Fruit fly (Drosophila melanogaster) whole organism, embryonic: Measurements from ENCODE around the gene bbg.
A peak's percentile ranks its signal among the peaks of the same experiment; 100 is the strongest.

Experiments used
- Abd-B ChIP-seq: fragments of 200-800 bp; sonication (Bioruptor generic); optimal IDR thresholded peaks from 2 replicates; lab custom pipeline; 2018; ENCODE audit warnings: missing biosample characterization, mild to moderate bottlenecking, missing genetic modification characterization, moderate library complexity
- Bteb2 ChIP-seq: fragments of 200-800 bp; sonication (Bioruptor generic); optimal IDR thresholded peaks from 2 replicates; lab custom pipeline; 2016; ENCODE audit warnings: missing biosample characterization, missing genetic modification characterization
- CG10321 ChIP-seq: fragments of 200-800 bp; sonication (Bioruptor generic); IDR thresholded peaks from 2 replicates; pipeline ENCODE4 v1.3.6; 2022; ENCODE audit warnings: missing biosample characterization, missing genetic modification characterization
- CG10565 ChIP-seq: fragments of 200-800 bp; sonication (Bioruptor generic); optimal IDR thresholded peaks from 3 replicates; lab custom pipeline; 2016; ENCODE audit warnings: missing biosample characterization, mild to moderate bottlenecking, missing genetic modification characterization
- CG10959 ChIP-seq: fragments of 200-800 bp; sonication (Bioruptor generic); IDR thresholded peaks from 2 replicates; pipeline ENCODE4 v1.3.6; 2022; ENCODE audit warnings: missing biosample characterization, missing genetic modification characterization
- CG11504 ChIP-seq: fragments of 200-800 bp; sonication (Bioruptor generic); optimal IDR thresholded peaks from 3 replicates; lab custom pipeline; 2019; ENCODE audit warnings: missing biosample characterization, mild to moderate bottlenecking, missing genetic modification characterization, moderate library complexity
- CG12659 ChIP-seq: fragments of 200-800 bp; sonication (Bioruptor generic); optimal IDR thresholded peaks from 3 replicates; lab custom pipeline; 2017; ENCODE audit warnings: mild to moderate bottlenecking, missing biosample characterization, missing genetic modification reagents, missing genetic modification characterization
- CG13123 ChIP-seq: fragments of 200-800 bp; sonication (Bioruptor generic); optimal IDR thresholded peaks from 2 replicates; lab custom pipeline; 2016; ENCODE audit warnings: missing biosample characterization, missing genetic modification characterization
- CG13894 ChIP-seq: fragments of 200-800 bp; sonication (Bioruptor generic); optimal IDR thresholded peaks from 3 replicates; lab custom pipeline; 2018; ENCODE audit warnings: missing biosample characterization, mild to moderate bottlenecking, missing genetic modification characterization, moderate library complexity
- CG15011 ChIP-seq: fragments of 200-800 bp; sonication (Bioruptor generic); optimal IDR thresholded peaks from 3 replicates; lab custom pipeline; 2018; ENCODE audit warnings: missing biosample characterization, mild to moderate bottlenecking, missing genetic modification characterization
- CG1603 ChIP-seq: fragments of 200-800 bp; sonication (Bioruptor generic); optimal IDR thresholded peaks from 2 replicates; lab custom pipeline; 2019; ENCODE audit warnings: missing biosample characterization, mild to moderate bottlenecking, missing genetic modification characterization, moderate library complexity
- CG16779 ChIP-seq: fragments of 200-800 bp; sonication (Bioruptor generic); IDR thresholded peaks from 2 replicates; pipeline ENCODE4 v1.3.6; 2022; ENCODE audit warnings: missing biosample characterization, missing genetic modification characterization
- CG17186 ChIP-seq: fragments of 200-800 bp; sonication (Bioruptor generic); optimal IDR thresholded peaks from 3 replicates; lab custom pipeline; 2017; ENCODE audit warnings: missing biosample characterization, missing genetic modification reagents, missing genetic modification characterization
- CG1832 ChIP-seq: fragments of 200-800 bp; sonication (Bioruptor generic); optimal IDR thresholded peaks from 2 replicates; lab custom pipeline; 2017; ENCODE audit warnings: missing biosample characterization, mild to moderate bottlenecking, missing genetic modification characterization, inconsistent platforms
- CG18764 ChIP-seq: fragments of 200-800 bp; sonication (Bioruptor generic); optimal IDR thresholded peaks from 3 replicates; lab custom pipeline; 2016; ENCODE audit warnings: missing biosample characterization, missing genetic modification characterization
- CG2889 ChIP-seq: fragments of 200-800 bp; sonication (Bioruptor generic); IDR thresholded peaks from 3 replicates; pipeline ENCODE4 v1.3.6; 2022; ENCODE audit warnings: missing biosample characterization, missing genetic modification characterization
- CG31365 ChIP-seq: fragments of 200-800 bp; sonication (Bioruptor generic); optimal IDR thresholded peaks from 2 replicates; lab custom pipeline; 2018; ENCODE audit warnings: missing biosample characterization, mild to moderate bottlenecking, missing genetic modification characterization
- CG34376 ChIP-seq: fragments of 200-800 bp; sonication (Bioruptor generic); optimal IDR thresholded peaks from 2 replicates; lab custom pipeline; 2018; ENCODE audit warnings: missing biosample characterization, mild to moderate bottlenecking, missing genetic modification characterization
- CG4360 ChIP-seq: fragments of 200-800 bp; sonication (Bioruptor generic); IDR thresholded peaks from 2 replicates; pipeline ENCODE4 v1.3.6; 2022; ENCODE audit warnings: missing biosample characterization, missing genetic modification characterization
- CG4707 ChIP-seq: fragments of 200-800 bp; sonication (Bioruptor generic); optimal IDR thresholded peaks from 2 replicates; lab custom pipeline; 2018; ENCODE audit warnings: missing biosample characterization, mild to moderate bottlenecking, missing genetic modification characterization, moderate library complexity
- CG5180 ChIP-seq: fragments of 200-800 bp; sonication (Bioruptor generic); optimal IDR thresholded peaks from 3 replicates; lab custom pipeline; 2017; ENCODE audit warnings: missing biosample characterization, missing genetic modification characterization, mild to moderate bottlenecking, moderate library complexity, missing genetic modification reagents
- CG8281 ChIP-seq: fragments of 200-800 bp; sonication (Bioruptor generic); optimal IDR thresholded peaks from 2 replicates; lab custom pipeline; 2018; ENCODE audit warnings: missing biosample characterization, mild to moderate bottlenecking, missing genetic modification characterization, moderate library complexity
- CG9437 ChIP-seq: fragments of 200-800 bp; sonication (Bioruptor generic); optimal IDR thresholded peaks from 2 replicates; lab custom pipeline; 2018; ENCODE audit warnings: missing biosample characterization, mild to moderate bottlenecking, missing genetic modification characterization
- Dip3 ChIP-seq: fragments of 200-800 bp; sonication (Bioruptor generic); optimal IDR thresholded peaks from 3 replicates; lab custom pipeline; 2016; ENCODE audit warnings: missing biosample characterization, missing genetic modification characterization
- Dll ChIP-seq: fragments of 200-800 bp; sonication (Bioruptor generic); IDR thresholded peaks from 4 replicates; pipeline ENCODE4 v1.3.6; 2022; ENCODE audit warnings: missing biosample characterization, missing genetic modification characterization; ENCODE audit not compliant: partially characterized antibody
- Doc2 ChIP-seq: fragments of 200-800 bp; sonication (Bioruptor generic); IDR thresholded peaks from 2 replicates; pipeline ENCODE4 v1.3.6; 2022; ENCODE audit warnings: missing biosample characterization, missing genetic modification characterization
- Drgx ChIP-seq: fragments of 200-800 bp; sonication (Bioruptor generic); IDR thresholded peaks from 2 replicates; pipeline ENCODE4 v1.3.6; 2022; ENCODE audit warnings: missing biosample characterization, missing genetic modification characterization
- Elba2 ChIP-seq: fragments of 200-800 bp; sonication (Bioruptor generic); optimal IDR thresholded peaks from 3 replicates; lab custom pipeline; 2016; ENCODE audit warnings: missing biosample characterization, missing genetic modification characterization
- HLH54F ChIP-seq: fragments of 200-800 bp; sonication (Bioruptor generic); optimal IDR thresholded peaks from 3 replicates; lab custom pipeline; 2016; ENCODE audit warnings: missing biosample characterization, missing genetic modification characterization
- Hsf ChIP-seq: fragments of 200-800 bp; sonication (Bioruptor generic); optimal IDR thresholded peaks from 3 replicates; lab custom pipeline; 2016; ENCODE audit warnings: missing biosample characterization, missing genetic modification characterization
- Mrtf ChIP-seq: fragments of 200-800 bp; sonication (Bioruptor generic); IDR thresholded peaks from 3 replicates; pipeline ENCODE4 v1.3.6; 2022; ENCODE audit warnings: missing biosample characterization, missing genetic modification characterization
- Myb ChIP-seq: fragments of 200-800 bp; sonication (Bioruptor generic); optimal IDR thresholded peaks from 2 replicates; lab custom pipeline; 2016; ENCODE audit warnings: missing biosample characterization, missing genetic modification characterization
- NC2α ChIP-seq: fragments of 200-800 bp; sonication (Bioruptor generic); optimal IDR thresholded peaks from 2 replicates; lab custom pipeline; 2016; ENCODE audit warnings: missing biosample characterization, missing genetic modification characterization
- Optix ChIP-seq: fragments of 200-800 bp; sonication (Bioruptor generic); IDR thresholded peaks from 3 replicates; pipeline ENCODE4 v1.3.6; 2022; ENCODE audit warnings: missing biosample characterization, missing genetic modification characterization
- Trl ChIP-seq, 3 experiments: fragments of >200 bp in 2 of 3; fragments of 200-800 bp in 1 of 3; sonication (Bioruptor generic) in 1 of 3; optimal IDR thresholded peaks; 2 replicates in 1 of 3; 3 replicates in 2 of 3; lab custom pipeline; 2016 to 2017; ENCODE audit warnings: missing biosample characterization in 1 of 3, missing genetic modification characterization in 1 of 3
- Vsx1 ChIP-seq: fragments of 200-800 bp; sonication (Bioruptor generic); optimal IDR thresholded peaks from 2 replicates; lab custom pipeline; 2017; ENCODE audit warnings: missing biosample characterization, mild to moderate bottlenecking, missing genetic modification characterization, missing genetic modification reagents
- bowl ChIP-seq: fragments of 200-800 bp; sonication (Bioruptor generic); IDR thresholded peaks from 2 replicates; pipeline ENCODE4 v1.3.6; 2022; ENCODE audit warnings: missing biosample characterization, missing genetic modification characterization
- chinmo ChIP-seq: fragments of 200-800 bp; sonication (Bioruptor generic); IDR thresholded peaks from 4 replicates; pipeline ENCODE4 v1.3.6; 2022; ENCODE audit warnings: missing biosample characterization, missing genetic modification characterization; ENCODE audit not compliant: partially characterized antibody
- danr ChIP-seq: fragments of 200-800 bp; sonication (Bioruptor generic); IDR thresholded peaks from 2 replicates; pipeline ENCODE4 v1.3.6; 2022; ENCODE audit warnings: missing biosample characterization, missing genetic modification characterization
- eve ChIP-seq, 2 experiments: fragments of >200 bp; optimal IDR thresholded peaks; 2 replicates each; lab custom pipeline; 2017; ENCODE audit warnings: missing biosample characterization in 2 of 2, missing genetic modification characterization in 2 of 2
- exex ChIP-seq: fragments of 200-800 bp; sonication (Bioruptor generic); optimal IDR thresholded peaks from 4 replicates; lab custom pipeline; 2018; ENCODE audit warnings: missing biosample characterization, mild to moderate bottlenecking, missing genetic modification characterization, moderate library complexity
- inv ChIP-seq: fragments of 200-800 bp; sonication (Bioruptor generic); IDR thresholded peaks from 2 replicates; pipeline ENCODE4 v1.3.6; 2022; ENCODE audit warnings: missing biosample characterization, missing genetic modification characterization; ENCODE audit not compliant: partially characterized antibody
- lbe ChIP-seq: fragments of 200-800 bp; sonication (Bioruptor generic); optimal IDR thresholded peaks from 2 replicates; lab custom pipeline; 2016; ENCODE audit warnings: missing biosample characterization, mild to moderate bottlenecking, missing genetic modification characterization
- maf-S ChIP-seq: fragments of 200-800 bp; sonication (Bioruptor generic); optimal IDR thresholded peaks from 2 replicates; lab custom pipeline; 2016; ENCODE audit warnings: missing biosample characterization, missing genetic modification characterization
- nerfin-2 ChIP-seq: fragments of 200-800 bp; sonication (Bioruptor generic); IDR thresholded peaks from 2 replicates; pipeline ENCODE4 v1.3.6; 2022; ENCODE audit warnings: missing biosample characterization, missing genetic modification characterization; ENCODE audit not compliant: partially characterized antibody
- odd ChIP-seq: fragments of 200-800 bp; sonication (Bioruptor generic); optimal IDR thresholded peaks from 2 replicates; lab custom pipeline; 2017; ENCODE audit warnings: missing biosample characterization, mild to moderate bottlenecking, missing genetic modification characterization
- sc ChIP-seq, 3 experiments: fragments of >200 bp in 2 of 3; fragments of 200-800 bp in 1 of 3; sonication (Bioruptor generic) in 1 of 3; optimal IDR thresholded peaks; 2 replicates in 2 of 3; 3 replicates in 1 of 3; lab custom pipeline; 2017; ENCODE audit warnings: mild to moderate bottlenecking in 1 of 3, missing biosample characterization in 1 of 3, missing genetic modification characterization in 1 of 3, missing genetic modification reagents in 1 of 3
- sens-2 ChIP-seq: fragments of 200-800 bp; sonication (Bioruptor generic); IDR thresholded peaks from 2 replicates; pipeline ENCODE4 v1.3.6; 2022; ENCODE audit warnings: missing biosample characterization, missing genetic modification characterization
- tap ChIP-seq: fragments of 200-800 bp; optimal IDR thresholded peaks from 3 replicates; lab custom pipeline; 2019; ENCODE audit warnings: missing biosample characterization, mild to moderate bottlenecking, missing genetic modification characterization, moderate library complexity
- vvl ChIP-seq: fragments of 200-800 bp; sonication (Bioruptor generic); IDR thresholded peaks from 2 replicates; pipeline ENCODE4 v1.3.6; 2022; ENCODE audit warnings: missing biosample characterization, missing genetic modification characterization
- yki ChIP-seq: fragments of >200 bp; optimal IDR thresholded peaks from 3 replicates; lab custom pipeline; 2018

The bbg gene

dm6 chr3L:14366124-14366523 is 170.0 kb downstream of the bbg start (continued):
- no peak for TF ChIP-seq Abd-B (GFP tag; lab: Kevin White, UChicago)
- TF ChIP-seq Hsf (GFP tag; lab: Kevin White, UChicago) = peak; percentile 14
- no peak for TF ChIP-seq sc (optimal IDR thresholded peaks at IDR 0.05; lab: Kevin White, UChicago)
- peak; percentile 71 for TF ChIP-seq sc (GFP tag; optimal IDR thresholded peaks at IDR 0.05; lab: Kevin White, UChicago)
- peak; percentile 29; the same call in 1 of the 2 replicates for TF ChIP-seq CG4360 (GFP tag; lab: Robert Waterston, UW)
- peak; percentile 40; the same call in 1 of the 3 replicates for TF ChIP-seq Optix (GFP tag; lab: Robert Waterston, UW)
- peak; percentile 33 for TF ChIP-seq CG17186 (GFP tag; lab: Kevin White, UChicago)
- no peak for TF ChIP-seq NC2α (GFP tag; lab: Kevin White, UChicago)
- no peak for TF ChIP-seq Trl (optimal IDR thresholded peaks at IDR 0.05; lab: Kevin White, UChicago)
- peak; percentile 3 for TF ChIP-seq Trl (GFP tag; optimal IDR thresholded peaks at IDR 0.05; lab: Kevin White, UChicago)
- no peak for TF ChIP-seq chinmo (GFP tag; lab: Robert Waterston, UW)
- no peak for TF ChIP-seq CG18764 (GFP tag; lab: Kevin White, UChicago)
- peak; percentile 53 for TF ChIP-seq CG11504
- no peak for TF ChIP-seq maf-S (GFP tag; lab: Kevin White, UChicago)
- no peak for TF ChIP-seq CG13123
- peak; percentile 64 for TF ChIP-seq CG31365 (tag; lab: Kevin White, UChicago)
- TF ChIP-seq CG9437 (GFP tag; lab: Kevin White, UChicago) = no peak
- no peak for TF ChIP-seq Dll (GFP tag; lab: Robert Waterston, UW)
- TF ChIP-seq CG10565 = no peak
- no peak for TF ChIP-seq inv
- no peak for TF ChIP-seq eve (GFP tag; optimal IDR thresholded peaks at IDR 0.05; lab: Kevin White, UChicago)
- TF ChIP-seq tap (tag; lab: Kevin White, UChicago) = peak; percentile 56
- TF ChIP-seq danr = no peak
- no peak for TF ChIP-seq sens-2 (GFP tag; lab: Robert Waterston, UW)
- peak; percentile 91 for TF ChIP-seq Vsx1
- TF ChIP-seq CG1832 (GFP tag; lab: Kevin White, UChicago) = no peak
- TF ChIP-seq CG4707 (GFP tag; lab: Kevin White, UChicago) = peak; percentile 72
- TF ChIP-seq CG12659 = peak; percentile 27
- peak; percentile 88 for TF ChIP-seq odd (GFP tag; lab: Kevin White, UChicago)
- peak; percentile 76 for TF ChIP-seq CG5180 (GFP tag; lab: Kevin White, UChicago)
- no peak for TF ChIP-seq CG10321 (GFP tag; lab: Robert Waterston, UW)
- no peak for TF ChIP-seq CG10959 (GFP tag; lab: Robert Waterston, UW)
- no peak for TF ChIP-seq Mrtf
- TF ChIP-seq Elba2 = no peak
- no peak for TF ChIP-seq Drgx (GFP tag; lab: Robert Waterston, UW)
- TF ChIP-seq CG1603 = peak; percentile 64
- no peak for TF ChIP-seq CG34376 (GFP tag; lab: Kevin White, UChicago)
- no peak for TF ChIP-seq HLH54F
- TF ChIP-seq yki (lab: Kevin White, UChicago) = no peak
- TF ChIP-seq CG15011 (GFP tag; lab: Kevin White, UChicago) = peak; percentile 49
- peak; percentile 41 for TF ChIP-seq exex (tag; lab: Kevin White, UChicago)
- no peak for TF ChIP-seq Dip3 (GFP tag; lab: Kevin White, UChicago)
- TF ChIP-seq vvl (GFP tag; lab: Robert Waterston, UW) = peak; percentile 65; the same call in 1 of the 2 replicates
- peak; percentile 41 for TF ChIP-seq CG8281 (tag; lab: Kevin White, UChicago)
- TF ChIP-seq CG16779 (GFP tag; lab: Robert Waterston, UW) = no peak
- no peak for TF ChIP-seq Myb (GFP tag; lab: Kevin White, UChicago)
- no peak for TF ChIP-seq bowl (GFP tag; lab: Robert Waterston, UW)
- no peak for TF ChIP-seq nerfin-2
- no peak for TF ChIP-seq Doc2 (GFP tag; lab: Robert Waterston, UW)
- TF ChIP-seq CG2889 (GFP tag; lab: Robert Waterston, UW) = no peak
- no peak for TF ChIP-seq lbe (GFP tag; lab: Kevin White, UChicago)
- no peak for TF ChIP-seq CG13894 (tag; lab: Kevin White, UChicago)
- TF ChIP-seq Bteb2 (GFP tag; lab: Kevin White, UChicago) = no peak
